Worm (Caenorhabditis elegans) whole organism, mixed stage, embryonic: Measurements from ENCODE around the gene T05G5.5.
A peak's percentile ranks its signal among the peaks of the same experiment; 100 is the strongest.

ENCODE experiments used
- M03D4.4 ChIP-seq: sonication (generic microtip); optimal IDR thresholded peaks from 2 replicates; lab custom pipeline; 2017; ENCODE audit warnings: mild to moderate bottlenecking, missing genetic modification characterization, missing compliant biosample characterization
- bed-3 ChIP-seq: fragments of 200-800 bp; sonication (Bioruptor generic); optimal IDR thresholded peaks from 3 replicates; lab custom pipeline; 2018; ENCODE audit warnings: mild to moderate bottlenecking, missing genetic modification characterization, moderate library complexity, missing compliant biosample characterization
- blmp-1 ChIP-seq: fragments of 150-350 bp; optimal IDR thresholded peaks from 2 replicates; lab custom pipeline; 2014; ENCODE audit warnings: missing biosample characterization, missing genetic modification characterization
- ceh-39 ChIP-seq: fragments of 150-350 bp; optimal IDR thresholded peaks from 2 replicates; lab custom pipeline; 2014; ENCODE audit warnings: missing biosample characterization, missing genetic modification characterization
- ceh-43 ChIP-seq: fragments of 200-800 bp; sonication (Bioruptor generic); optimal IDR thresholded peaks from 2 replicates; lab custom pipeline; 2018; ENCODE audit warnings: mild to moderate bottlenecking, missing genetic modification characterization, moderate library complexity, missing compliant biosample characterization
- ceh-83 ChIP-seq: fragments of 200-800 bp; sonication (Bioruptor generic); optimal IDR thresholded peaks from 2 replicates; lab custom pipeline; 2018; ENCODE audit warnings: mild to moderate bottlenecking, missing genetic modification characterization, missing compliant biosample characterization
- ces-1 ChIP-seq: fragments of 150-350 bp; optimal IDR thresholded peaks from 2 replicates; lab custom pipeline; 2014; ENCODE audit warnings: missing biosample characterization, missing genetic modification reagents, missing genetic modification characterization
- cnd-1 ChIP-seq: fragments of 200-800 bp; sonication (Bioruptor generic); optimal IDR thresholded peaks from 2 replicates; lab custom pipeline; 2018; ENCODE audit warnings: mild to moderate bottlenecking, missing genetic modification characterization, missing compliant biosample characterization
- drap-1 ChIP-seq: fragments of 200-800 bp; sonication (Bioruptor generic); optimal IDR thresholded peaks from 3 replicates; lab custom pipeline; 2018; ENCODE audit warnings: mild to moderate bottlenecking, missing genetic modification characterization, missing compliant biosample characterization
- elt-1 ChIP-seq: sonication (generic microtip); optimal IDR thresholded peaks from 2 replicates; lab custom pipeline; 2017; ENCODE audit warnings: missing genetic modification characterization, mild to moderate bottlenecking, missing compliant biosample characterization, antibody characterized with exemption, moderate library complexity, borderline replicate concordance; ENCODE audit not compliant: insufficient read depth
- elt-3 ChIP-seq: fragments of 150-350 bp; optimal IDR thresholded peaks from 2 replicates; lab custom pipeline; 2014; ENCODE audit warnings: missing biosample characterization, missing genetic modification characterization
- flh-1 ChIP-seq: fragments of 200-800 bp; sonication (Bioruptor generic); optimal IDR thresholded peaks from 2 replicates; lab custom pipeline; 2018; ENCODE audit warnings: mild to moderate bottlenecking, missing genetic modification characterization, moderate library complexity, missing compliant biosample characterization
- ham-2 ChIP-seq: fragments of 200-800 bp; sonication (Bioruptor generic); optimal IDR thresholded peaks from 2 replicates; lab custom pipeline; 2018; ENCODE audit warnings: mild to moderate bottlenecking, missing genetic modification characterization, missing compliant biosample characterization
- hlh-1 ChIP-seq: fragments of 150-350 bp; optimal IDR thresholded peaks from 2 replicates; lab custom pipeline; 2014; ENCODE audit warnings: missing biosample characterization, missing genetic modification reagents, missing genetic modification characterization
- lin-13 ChIP-seq: fragments of 150-350 bp; optimal IDR thresholded peaks from 2 replicates; lab custom pipeline; 2014; ENCODE audit warnings: missing biosample characterization, missing genetic modification characterization
- lin-32 ChIP-seq: fragments of 200-800 bp; sonication (Bioruptor generic); optimal IDR thresholded peaks from 2 replicates; lab custom pipeline; 2018; ENCODE audit warnings: mild to moderate bottlenecking, missing genetic modification characterization, missing compliant biosample characterization
- lsy-2 ChIP-seq: fragments of 150-350 bp; optimal IDR thresholded peaks from 2 replicates; lab custom pipeline; 2014; ENCODE audit warnings: missing biosample characterization, missing genetic modification characterization
- mab-5 ChIP-seq: fragments of 150-350 bp; optimal IDR thresholded peaks from 2 replicates; lab custom pipeline; 2014; ENCODE audit warnings: missing biosample characterization, missing genetic modification characterization
- mep-1 ChIP-seq: fragments of 150-350 bp; optimal IDR thresholded peaks from 2 replicates; lab custom pipeline; 2017; ENCODE audit warnings: missing biosample characterization, missing genetic modification reagents, missing genetic modification characterization, inconsistent platforms
- mls-2 ChIP-seq: sonication (generic microtip); optimal IDR thresholded peaks from 2 replicates; lab custom pipeline; 2016; ENCODE audit warnings: mild to moderate bottlenecking, missing genetic modification characterization, moderate library complexity, missing compliant biosample characterization
- nhr-12 ChIP-seq: fragments of 150-350 bp; optimal IDR thresholded peaks from 2 replicates; lab custom pipeline; 2014; ENCODE audit warnings: missing biosample characterization, missing genetic modification characterization
- nhr-2 ChIP-seq: fragments of 150-350 bp; optimal IDR thresholded peaks from 2 replicates; lab custom pipeline; 2014; ENCODE audit warnings: missing biosample characterization, missing genetic modification characterization
- nhr-237 ChIP-seq: fragments of 150-350 bp; optimal IDR thresholded peaks from 2 replicates; lab custom pipeline; 2014; ENCODE audit warnings: missing biosample characterization, missing genetic modification characterization
- nhr-28 ChIP-seq: fragments of 150-350 bp; optimal IDR thresholded peaks from 2 replicates; lab custom pipeline; 2014; ENCODE audit warnings: missing biosample characterization, missing genetic modification characterization
- nhr-76 ChIP-seq: sonication (generic microtip); optimal IDR thresholded peaks from 2 replicates; lab custom pipeline; 2017; ENCODE audit warnings: missing biosample characterization, missing genetic modification characterization
- pha-4 ChIP-seq: fragments of 150-350 bp; optimal IDR thresholded peaks from 2 replicates; lab custom pipeline; 2018; ENCODE audit warnings: missing biosample characterization, missing genetic modification reagents, missing genetic modification characterization
- sem-2 ChIP-seq: fragments of 200-800 bp; sonication (Bioruptor generic); optimal IDR thresholded peaks from 2 replicates; lab custom pipeline; 2018; ENCODE audit warnings: mild to moderate bottlenecking, missing genetic modification characterization, missing compliant biosample characterization
- snpc-4 ChIP-seq: fragments of 150-350 bp; optimal IDR thresholded peaks from 2 replicates; lab custom pipeline; 2014; ENCODE audit warnings: missing biosample characterization, missing genetic modification characterization
- sptf-1 ChIP-seq: sonication (generic microtip); optimal IDR thresholded peaks from 2 replicates; lab custom pipeline; 2017; ENCODE audit warnings: mild to moderate bottlenecking, missing genetic modification characterization, moderate library complexity, missing compliant biosample characterization
- tbx-8 ChIP-seq: fragments of 200-800 bp; sonication (Bioruptor generic); optimal IDR thresholded peaks from 2 replicates; lab custom pipeline; 2018; ENCODE audit warnings: mild to moderate bottlenecking, missing genetic modification characterization, moderate library complexity, missing compliant biosample characterization
- unc-120 ChIP-seq: sonication (generic microtip); optimal IDR thresholded peaks from 2 replicates; lab custom pipeline; 2017; ENCODE audit warnings: missing genetic modification characterization, missing compliant biosample characterization; ENCODE audit not compliant: poor library complexity, severe bottlenecking
- unc-39 ChIP-seq: fragments of 150-350 bp; optimal IDR thresholded peaks from 2 replicates; lab custom pipeline; 2014; ENCODE audit warnings: missing biosample characterization, missing genetic modification characterization
- unc-62 ChIP-seq: fragments of 150-350 bp; optimal IDR thresholded peaks from 2 replicates; lab custom pipeline; 2014; ENCODE audit warnings: missing biosample characterization, missing genetic modification reagents, missing genetic modification characterization
- zip-8 ChIP-seq: fragments of 150-350 bp; optimal IDR thresholded peaks from 2 replicates; lab custom pipeline; 2014; ENCODE audit warnings: missing biosample characterization, missing genetic modification characterization
- ztf-11 ChIP-seq: fragments of 150-350 bp; optimal IDR thresholded peaks from 2 replicates; lab custom pipeline; 2014; ENCODE audit warnings: missing biosample characterization, missing genetic modification characterization

T05G5.5 gene

DNA sequence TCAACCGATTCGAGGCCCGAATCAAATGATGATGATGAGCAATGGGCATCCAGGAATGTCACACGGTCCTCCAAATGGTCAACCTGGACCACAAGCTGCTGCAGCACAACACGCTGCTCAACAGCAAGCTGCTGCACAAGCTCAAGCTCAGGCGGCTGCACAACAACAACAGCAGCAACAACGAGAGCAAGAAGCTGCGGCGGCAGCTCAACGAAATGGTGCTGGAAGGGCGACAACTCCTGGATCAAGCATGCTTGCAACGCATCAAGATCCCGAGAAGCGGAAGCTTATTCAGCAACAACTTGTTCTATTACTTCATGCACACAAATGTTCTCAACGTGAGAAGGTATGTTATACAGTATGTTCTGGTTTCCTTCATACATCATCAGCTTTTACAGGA lies 16.8 kb upstream of the T05G5.5 start:
- no peak for TF ChIP-seq mls-2 (tag; lab: Kevin White, UChicago)
- TF ChIP-seq nhr-12 (tag; lab: Kevin White, UChicago) = no peak
- peak; percentile 24 for TF ChIP-seq lin-32 (GFP tag; lab: Kevin White, UChicago)

DNA sequence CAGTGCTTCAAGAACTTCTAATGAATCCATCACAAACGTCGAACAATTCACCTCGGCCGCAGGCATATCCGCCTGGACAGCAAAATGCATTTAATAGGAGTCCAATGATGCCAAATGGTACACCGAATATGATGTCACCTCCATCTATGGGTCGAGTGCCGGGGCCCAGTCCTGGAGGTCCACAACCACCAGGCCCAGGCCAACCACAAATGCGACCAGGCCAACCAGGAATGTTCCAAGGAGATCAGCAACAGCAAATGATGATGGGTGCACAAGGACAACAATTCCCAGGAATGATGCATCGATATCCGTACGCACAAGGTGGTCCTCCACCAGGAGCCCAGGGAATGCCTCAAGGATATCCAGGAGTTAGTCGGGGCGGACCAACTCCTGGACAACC lies 15.9 kb upstream of the T05G5.5 start:
- TF ChIP-seq ceh-43 (GFP tag; lab: Kevin White, UChicago) (no peak), lsy-2 (tag; lab: Kevin White, UChicago) (no peak), hlh-1 (tag; lab: Kevin White, UChicago) (no peak), nhr-237 (tag; lab: Kevin White, UChicago) (no peak), zip-8 (no peak), ceh-39 (tag; lab: Kevin White, UChicago) (no peak), sptf-1 (tag; lab: Kevin White, UChicago) (no peak), unc-120 (tag; lab: Kevin White, UChicago) (no peak), ham-2 (GFP tag; lab: Kevin White, UChicago) (no peak), nhr-76 (tag; lab: Kevin White, UChicago) (no peak)

- TF ChIP-seq lin-13 (tag; lab: Kevin White, UChicago) (no peak), unc-120 (tag; lab: Kevin White, UChicago) (no peak), hlh-1 (tag; lab: Kevin White, UChicago) (no peak), drap-1 (GFP tag; lab: Kevin White, UChicago) (no peak), sptf-1 (tag; lab: Kevin White, UChicago) (no peak), cnd-1 (no peak), ces-1 (GFP tag; lab: Kevin White, UChicago) (peak; percentile 76), bed-3 (GFP tag; lab: Kevin White, UChicago) (no peak), nhr-28 (no peak), unc-62 (GFP tag; lab: Kevin White, UChicago) (peak; percentile 21), lsy-2 (tag; lab: Kevin White, UChicago) (peak; percentile 69), ceh-39 (tag; lab: Kevin White, UChicago) (peak; percentile 42), ceh-83 (no peak), nhr-76 (tag; lab: Kevin White, UChicago) (no peak), tbx-8 (no peak), nhr-237 (tag; lab: Kevin White, UChicago) (no peak), zip-8 (no peak), ceh-43 (GFP tag; lab: Kevin White, UChicago) (no peak)
Measured at ce11 chrIII:9766175-9766574, 14.9 kb upstream of the T05G5.5 start, which contains the start of gene cbp-1. cbp-1 (plus strand) TSS chrIII:9766509.

DNA sequence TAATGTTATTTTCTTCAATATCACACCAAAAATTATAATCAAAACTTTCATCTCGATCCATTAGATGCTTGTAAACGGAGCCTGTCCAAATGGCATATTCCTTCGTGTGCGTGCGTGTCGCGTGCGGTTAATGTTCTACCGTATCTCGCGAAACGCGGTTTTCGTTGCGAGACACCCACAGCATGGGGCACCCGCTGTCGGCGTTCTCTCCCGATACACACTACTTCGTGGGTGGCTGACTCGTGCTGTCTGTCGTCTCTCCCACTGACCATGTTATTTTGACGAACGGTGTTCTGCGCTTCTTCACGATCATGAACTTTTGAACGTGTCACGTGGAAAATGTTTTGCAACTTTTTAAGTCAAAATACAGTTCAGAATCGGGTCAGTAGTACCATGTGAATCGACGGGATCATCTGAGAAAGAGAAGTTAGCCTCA lies 14.3 kb upstream of the T05G5.5 start:
- TF ChIP-seq lin-13 (tag; lab: Kevin White, UChicago) = peak; percentile 97
- TF ChIP-seq hlh-1 (tag; lab: Kevin White, UChicago) = peak; percentile 70
- peak; percentile 93 for TF ChIP-seq M03D4.4 (tag; lab: Kevin White, UChicago)
- peak; percentile 86 for TF ChIP-seq nhr-237 (tag; lab: Kevin White, UChicago)
- no peak for TF ChIP-seq flh-1 (GFP tag; lab: Kevin White, UChicago)
- TF ChIP-seq unc-62 (GFP tag; lab: Kevin White, UChicago) = peak; percentile 81
- TF ChIP-seq unc-120 (tag; lab: Kevin White, UChicago) = peak; percentile 91
- TF ChIP-seq zip-8 = no peak
- peak; percentile 94 for TF ChIP-seq cnd-1
- peak; percentile 95 for TF ChIP-seq sptf-1 (tag; lab: Kevin White, UChicago)
- peak; percentile 25 for TF ChIP-seq nhr-2
- TF ChIP-seq mab-5 (tag; lab: Kevin White, UChicago) = peak; percentile 6
- TF ChIP-seq sem-2 (GFP tag; lab: Kevin White, UChicago) = peak; percentile 82
- TF ChIP-seq blmp-1 (tag; lab: Kevin White, UChicago) = peak; percentile 48
- no peak for TF ChIP-seq nhr-28
- peak; percentile 83 for TF ChIP-seq lin-32 (GFP tag; lab: Kevin White, UChicago)
- TF ChIP-seq ceh-39 (tag; lab: Kevin White, UChicago) = peak; percentile 97
- TF ChIP-seq lsy-2 (tag; lab: Kevin White, UChicago) = peak; percentile 99
- TF ChIP-seq tbx-8 = peak; percentile 86
- TF ChIP-seq elt-1 = no peak
- TF ChIP-seq nhr-76 (tag; lab: Kevin White, UChicago) = no peak
- TF ChIP-seq ceh-43 (GFP tag; lab: Kevin White, UChicago) = peak; percentile 80
- peak; percentile 95 for TF ChIP-seq mep-1 (tag; lab: Kevin White, UChicago)
- TF ChIP-seq mls-2 (tag; lab: Kevin White, UChicago) = peak; percentile 92
- TF ChIP-seq ham-2 (GFP tag; lab: Kevin White, UChicago) = peak; percentile 82
- peak; percentile 39 for TF ChIP-seq unc-39 (tag; lab: Kevin White, UChicago)
- TF ChIP-seq elt-3 (tag; lab: Kevin White, UChicago) = peak; percentile 45
- TF ChIP-seq snpc-4 (tag; lab: Kevin White, UChicago) = no peak
- TF ChIP-seq bed-3 (GFP tag; lab: Kevin White, UChicago) = peak; percentile 57
- peak; percentile 95 for TF ChIP-seq drap-1 (GFP tag; lab: Kevin White, UChicago)
- peak; percentile 71 for TF ChIP-seq ces-1 (GFP tag; lab: Kevin White, UChicago)
- TF ChIP-seq ztf-11 = peak; percentile 92
- TF ChIP-seq ceh-83 = peak; percentile 94
- peak; percentile 75 for TF ChIP-seq nhr-12 (tag; lab: Kevin White, UChicago)
- peak; percentile 98 for TF ChIP-seq pha-4 (tag; lab: Kevin White, UChicago)
